Worm (Caenorhabditis elegans) whole organism, late embryonic: ENCODE measurements around the gene K02F6.7.

ENCODE experiments used
- F13H6.1 ChIP-seq: sonication (generic microtip); optimal IDR thresholded peaks from 2 replicates; lab custom pipeline; 2016; ENCODE audit warnings: missing genetic modification characterization, missing compliant biosample characterization
- ceh-48 ChIP-seq: sonication (generic microtip); optimal IDR thresholded peaks from 2 replicates; lab custom pipeline; 2016; ENCODE audit warnings: missing genetic modification characterization, inconsistent platforms, missing compliant biosample characterization
- fax-1 ChIP-seq: sonication (generic microtip); optimal IDR thresholded peaks from 2 replicates; lab custom pipeline; 2016; ENCODE audit warnings: missing genotype, missing genetic modification characterization, missing compliant biosample characterization
- gmeb-2 ChIP-seq: sonication (generic microtip); optimal IDR thresholded peaks from 2 replicates; lab custom pipeline; 2016; ENCODE audit warnings: missing genetic modification characterization, inconsistent platforms, missing compliant biosample characterization
- nhr-11 ChIP-seq: fragments of 150-350 bp; optimal IDR thresholded peaks from 2 replicates; lab custom pipeline; 2014; ENCODE audit warnings: missing biosample characterization, missing genetic modification characterization
- sox-4 ChIP-seq: sonication (generic microtip); optimal IDR thresholded peaks from 2 replicates; lab custom pipeline; 2017; ENCODE audit warnings: mild to moderate bottlenecking, missing genetic modification characterization, inconsistent platforms, missing compliant biosample characterization
- tbx-2 ChIP-seq: sonication (generic microtip); optimal IDR thresholded peaks from 2 replicates; lab custom pipeline; 2016; ENCODE audit warnings: missing genetic modification characterization, missing compliant biosample characterization
- unc-42 ChIP-seq: sonication (generic microtip); optimal IDR thresholded peaks from 2 replicates; lab custom pipeline; 2016; ENCODE audit warnings: missing genotype, missing genetic modification characterization, missing compliant biosample characterization
- zip-5 ChIP-seq: sonication (generic microtip); optimal IDR thresholded peaks from 2 replicates; lab custom pipeline; 2016; ENCODE audit warnings: missing genetic modification characterization, missing compliant biosample characterization

ce11 chrII:2480099-2480498 lies 57.6 kb downstream of the K02F6.7 start, which contains the start of gene F53G2.3:
- no peak for TF ChIP-seq nhr-11
- TF ChIP-seq tbx-2, result no peak
- TF ChIP-seq F13H6.1 (tag; lab: Kevin White, UChicago), result no peak
- no peak for TF ChIP-seq gmeb-2 (tag; lab: Kevin White, UChicago)
- no peak for TF ChIP-seq unc-42 (tag; lab: Kevin White, UChicago)
- TF ChIP-seq ceh-48 (tag; lab: Kevin White, UChicago), result no peak
- TF ChIP-seq fax-1 (tag; lab: Kevin White, UChicago), result no peak
- TF ChIP-seq sox-4 (tag; lab: Kevin White, UChicago), result no peak
- TF ChIP-seq zip-5 (tag; lab: Kevin White, UChicago), result no peak
